Worm (Caenorhabditis elegans) whole organism, L2 larva: Measurements from ENCODE around the gene srt-19.

ENCODE experiments used
- C34F6.9 ChIP-seq: fragments of 150-350 bp; optimal IDR thresholded peaks from 2 replicates; lab custom pipeline; 2014; ENCODE audit warnings: missing biosample characterization, missing genetic modification characterization
- F13H6.1 ChIP-seq: sonication (generic microtip); optimal IDR thresholded peaks from 2 replicates; lab custom pipeline; 2016; ENCODE audit warnings: missing genetic modification characterization, missing compliant biosample characterization
- R02D3.7 ChIP-seq: fragments of 150-350 bp; optimal IDR thresholded peaks from 2 replicates; lab custom pipeline; 2014; ENCODE audit warnings: missing biosample characterization, missing genetic modification characterization
- Y55F3AM.14 ChIP-seq: fragments of 200-800 bp; sonication (Bioruptor generic); optimal IDR thresholded peaks from 2 replicates; lab custom pipeline; 2018; ENCODE audit warnings: mild to moderate bottlenecking, missing genetic modification characterization, missing compliant biosample characterization
- ZK546.5 ChIP-seq: sonication (generic microtip); optimal IDR thresholded peaks from 2 replicates; lab custom pipeline; 2017; ENCODE audit warnings: missing biosample characterization, missing genetic modification characterization
- alr-1 ChIP-seq: fragments of 150-350 bp; optimal IDR thresholded peaks from 2 replicates; lab custom pipeline; 2014; ENCODE audit warnings: missing biosample characterization, missing genetic modification characterization
- aly-2 ChIP-seq: fragments of 150-350 bp; optimal IDR thresholded peaks from 2 replicates; lab custom pipeline; 2014; ENCODE audit warnings: missing biosample characterization, missing genetic modification characterization
- ama-1 ChIP-seq: fragments of 150-350 bp; optimal IDR thresholded peaks from 2 replicates; lab custom pipeline; 2018; ENCODE audit warnings: inconsistent platforms
- blmp-1 ChIP-seq: sonication (generic microtip); optimal IDR thresholded peaks from 2 replicates; lab custom pipeline; 2017; ENCODE audit warnings: missing genetic modification characterization, mild to moderate bottlenecking, missing compliant biosample characterization, antibody characterized with exemption, moderate library complexity; ENCODE audit not compliant: insufficient read depth
- ceh-16 ChIP-seq: fragments of 150-350 bp; optimal IDR thresholded peaks from 2 replicates; lab custom pipeline; 2014; ENCODE audit warnings: missing biosample characterization, missing genetic modification characterization
- crh-2 ChIP-seq: sonication (generic microtip); optimal IDR thresholded peaks from 2 replicates; lab custom pipeline; 2017; ENCODE audit warnings: missing biosample characterization, missing genetic modification characterization
- dmd-4 ChIP-seq: sonication (generic microtip); optimal IDR thresholded peaks from 2 replicates; lab custom pipeline; 2017; ENCODE audit warnings: missing biosample characterization, missing genetic modification characterization
- egl-27 ChIP-seq: sonication (generic microtip); optimal IDR thresholded peaks from 3 replicates; lab custom pipeline; 2017; ENCODE audit warnings: missing biosample characterization, missing genetic modification reagents, missing genetic modification characterization
- fos-1 ChIP-seq: fragments of 150-350 bp; optimal IDR thresholded peaks from 2 replicates; lab custom pipeline; 2014; ENCODE audit warnings: missing biosample characterization, missing genetic modification characterization
- gmeb-1 ChIP-seq: fragments of 150-350 bp; optimal IDR thresholded peaks from 2 replicates; lab custom pipeline; 2014; ENCODE audit warnings: missing biosample characterization, missing genetic modification characterization
- lin-11 ChIP-seq: fragments of 150-350 bp; sonication (generic microtip); optimal IDR thresholded peaks from 2 replicates; lab custom pipeline; 2014; ENCODE audit warnings: missing biosample characterization, missing genetic modification characterization, inconsistent platforms, mixed read lengths
- lin-13 ChIP-seq: fragments of 150-350 bp; optimal IDR thresholded peaks from 2 replicates; lab custom pipeline; 2014; ENCODE audit warnings: missing biosample characterization, missing genetic modification reagents, missing genetic modification characterization
- lin-39 ChIP-seq: fragments of 150-350 bp; optimal IDR thresholded peaks from 2 replicates; lab custom pipeline; 2014; ENCODE audit warnings: missing biosample characterization, missing genetic modification reagents, missing genetic modification characterization
- lsy-2 ChIP-seq, 2 experiments: fragments of 150-350 bp in 1 of 2; sonication (generic microtip) in 1 of 2; optimal IDR thresholded peaks; 2 replicates each; lab custom pipeline; 2014 to 2017; ENCODE audit warnings: missing biosample characterization in 2 of 2, missing genetic modification characterization in 2 of 2
- nhr-11 ChIP-seq: fragments of 150-350 bp; optimal IDR thresholded peaks from 2 replicates; lab custom pipeline; 2014; ENCODE audit warnings: missing biosample characterization, missing genetic modification characterization
- nhr-12 ChIP-seq: fragments of 150-350 bp; optimal IDR thresholded peaks from 2 replicates; lab custom pipeline; 2014; ENCODE audit warnings: missing biosample characterization, missing genetic modification characterization
- nhr-129 ChIP-seq: fragments of 150-350 bp; optimal IDR thresholded peaks from 2 replicates; lab custom pipeline; 2014; ENCODE audit warnings: missing biosample characterization, missing genetic modification characterization
- nhr-237 ChIP-seq: fragments of 150-350 bp; optimal IDR thresholded peaks from 2 replicates; lab custom pipeline; 2014; ENCODE audit warnings: missing biosample characterization, missing genetic modification characterization
- nhr-25 ChIP-seq: fragments of 150-350 bp; sonication (generic microtip); optimal IDR thresholded peaks from 3 replicates; lab custom pipeline; 2014; ENCODE audit warnings: missing biosample characterization, missing genetic modification characterization
- nhr-6 ChIP-seq: fragments of 150-350 bp; optimal IDR thresholded peaks from 2 replicates; lab custom pipeline; 2014; ENCODE audit warnings: missing biosample characterization, missing genetic modification characterization
- nhr-77 ChIP-seq: fragments of 150-350 bp; optimal IDR thresholded peaks from 2 replicates; lab custom pipeline; 2014; ENCODE audit warnings: missing biosample characterization, missing genetic modification characterization
- peb-1 ChIP-seq: fragments of 150-350 bp; optimal IDR thresholded peaks from 2 replicates; lab custom pipeline; 2014; ENCODE audit warnings: missing biosample characterization, missing genetic modification characterization
- sem-4 ChIP-seq: fragments of 150-350 bp; optimal IDR thresholded peaks from 2 replicates; lab custom pipeline; 2014; ENCODE audit warnings: missing biosample characterization, missing genetic modification reagents, missing genetic modification characterization
- skn-1 ChIP-seq: sonication (generic microtip); optimal IDR thresholded peaks from 2 replicates; lab custom pipeline; 2017; ENCODE audit warnings: missing biosample characterization, missing genetic modification characterization
- sma-3 ChIP-seq: sonication (generic microtip); optimal IDR thresholded peaks from 2 replicates; lab custom pipeline; 2016; ENCODE audit warnings: missing genetic modification reagents, missing genetic modification characterization, missing compliant biosample characterization
- unc-55 ChIP-seq: fragments of 150-350 bp; sonication (generic microtip); optimal IDR thresholded peaks from 3 replicates; lab custom pipeline; 2014; ENCODE audit warnings: missing biosample characterization, missing genetic modification reagents, missing genetic modification characterization
- ztf-1 ChIP-seq: fragments of 200-800 bp; sonication (Bioruptor generic); conservative IDR thresholded peaks from 2 replicates; pipeline ENCODE4 v1.3.6; 2022; ENCODE audit warnings: missing genetic modification characterization, missing compliant biosample characterization
- ztf-11 ChIP-seq: sonication (generic microtip); optimal IDR thresholded peaks from 2 replicates; lab custom pipeline; 2017; ENCODE audit warnings: missing biosample characterization, missing genetic modification characterization
- ztf-4 ChIP-seq: fragments of 150-350 bp; optimal IDR thresholded peaks from 2 replicates; lab custom pipeline; 2014; ENCODE audit warnings: missing biosample characterization, missing genetic modification characterization

Gene srt-19

ce11 chrV:4250047-4250446 is 34.8 kb upstream of the srt-19 start, which contains the start of gene srt-13:
Gene srt-13, minus strand, starts transcription at chrV:4250147.
- no peak for TF ChIP-seq ceh-16 (tag; lab: Kevin White, UChicago)
- TF ChIP-seq nhr-77 (tag; lab: Kevin White, UChicago), result no peak
- TF ChIP-seq lin-39 (tag; lab: Kevin White, UChicago), result no peak
- TF ChIP-seq nhr-25 (tag; lab: Kevin White, UChicago), result no peak
- TF ChIP-seq R02D3.7 (tag; lab: Kevin White, UChicago), result no peak
- TF ChIP-seq nhr-129, result no peak

ce11 chrV:4256474-4256873 is 28.4 kb upstream of the srt-19 start, which contains the start of gene srt-14:
Gene srt-14, minus strand, starts transcription at chrV:4256574.
- TF ChIP-seq lin-13 (GFP tag; lab: Kevin White, UChicago) (no peak), fos-1 (tag; lab: Kevin White, UChicago) (no peak), ztf-4 (no peak), ztf-11 (tag; lab: Kevin White, UChicago) (no peak), peb-1 (tag; lab: Kevin White, UChicago) (no peak), ztf-1 (GFP tag; lab: Robert Waterston, UW) (no peak), nhr-11 (no peak), sem-4 (no peak), F13H6.1 (tag; lab: Kevin White, UChicago) (no peak), skn-1 (tag; lab: Kevin White, UChicago) (no peak)

- TF ChIP-seq sem-4, result no peak
- TF ChIP-seq fos-1 (tag; lab: Kevin White, UChicago), result no peak
- no peak for TF ChIP-seq sma-3 (GFP tag; lab: Kevin White, UChicago)
- TF ChIP-seq nhr-129, result no peak
- no peak for TF ChIP-seq peb-1 (tag; lab: Kevin White, UChicago)
- TF ChIP-seq lsy-2 (tag; optimal IDR thresholded peaks at IDR 0.05; lab: Kevin White, UChicago), result no peak
- TF ChIP-seq egl-27, result no peak
- no peak for TF ChIP-seq dmd-4 (tag; lab: Kevin White, UChicago)
- TF ChIP-seq C34F6.9 (tag; lab: Kevin White, UChicago), result no peak
Measured at ce11 chrV:4260090-4260489, 24.7 kb upstream of the srt-19 start, which contains the start of gene srt-3. Gene srt-3, minus strand, starts transcription at chrV:4260190.

- TF ChIP-seq lin-11 (tag; lab: Kevin White, UChicago), result no peak
- TF ChIP-seq Y55F3AM.14, result no peak
- no peak for TF ChIP-seq skn-1 (tag; lab: Kevin White, UChicago)
- TF ChIP-seq gmeb-1 (tag; lab: Kevin White, UChicago), result no peak
- TF ChIP-seq nhr-237, result no peak
- no peak for TF ChIP-seq ama-1 (lab: Kevin White, UChicago)
- TF ChIP-seq lin-13 (GFP tag; lab: Kevin White, UChicago), result no peak
- TF ChIP-seq, all 48 proteins: peak for 0
Measured at ce11 chrV:4261385-4261784, 23.5 kb upstream of the srt-19 start.

ce11 chrV:4264516-4264915 is 20.3 kb upstream of the srt-19 start, which contains the start of gene srt-35:
Gene srt-35, minus strand, starts transcription at chrV:4264616.
- TF ChIP-seq crh-2 (tag; lab: Kevin White, UChicago), result no peak
- no peak for TF ChIP-seq aly-2 (tag; lab: Kevin White, UChicago)
- TF ChIP-seq egl-27, result no peak
- no peak for TF ChIP-seq lin-13 (GFP tag; lab: Kevin White, UChicago)
- no peak for TF ChIP-seq nhr-129
- TF ChIP-seq lsy-2 (tag; optimal IDR thresholded peaks at IDR 0.05; lab: Kevin White, UChicago), result no peak
- TF ChIP-seq ama-1 (lab: Kevin White, UChicago), result no peak
- no peak for TF ChIP-seq lin-39 (tag; lab: Kevin White, UChicago)
- no peak for TF ChIP-seq lin-11 (tag; lab: Kevin White, UChicago)
- no peak for TF ChIP-seq nhr-77 (tag; lab: Kevin White, UChicago)
- no peak for TF ChIP-seq nhr-237
- no peak for TF ChIP-seq nhr-6 (tag; lab: Kevin White, UChicago)
- TF ChIP-seq blmp-1, result no peak
- TF ChIP-seq ZK546.5 (tag; lab: Kevin White, UChicago), result no peak
- no peak for TF ChIP-seq nhr-11
- no peak for TF ChIP-seq alr-1
- no peak for TF ChIP-seq nhr-12
- no peak for TF ChIP-seq unc-55 (GFP tag; lab: Kevin White, UChicago)
